Fruit fly (Drosophila melanogaster) whole organism, embryonic: Measurements from ENCODE around the gene Dr.

Experiments used
- Abd-B ChIP-seq: fragments of 200-800 bp; sonication (Bioruptor generic); optimal IDR thresholded peaks from 2 replicates; lab custom pipeline; 2018; ENCODE audit warnings: missing biosample characterization, mild to moderate bottlenecking, missing genetic modification characterization, moderate library complexity
- Ada2b ChIP-seq: fragments of 200-800 bp; sonication (Bioruptor generic); IDR thresholded peaks from 2 replicates; pipeline ENCODE4 v1.3.6; 2022; ENCODE audit warnings: missing biosample characterization, missing genetic modification characterization
- CG10366 ChIP-seq: fragments of 200-800 bp; sonication (Bioruptor generic); IDR thresholded peaks from 2 replicates; pipeline ENCODE4 v1.3.6; 2022; ENCODE audit warnings: missing biosample characterization, missing genetic modification characterization
- CG11085 ChIP-seq: fragments of 200-800 bp; sonication (Bioruptor generic); IDR thresholded peaks from 2 replicates; pipeline ENCODE4 v1.3.6; 2022; ENCODE audit warnings: missing biosample characterization, missing genetic modification characterization
- CG11093 ChIP-seq: fragments of 200-800 bp; sonication (Bioruptor generic); IDR thresholded peaks from 3 replicates; pipeline ENCODE4 v1.3.6; 2022; ENCODE audit warnings: missing biosample characterization, missing genetic modification characterization
- CG11398 ChIP-seq: fragments of 200-800 bp; sonication (Bioruptor generic); optimal IDR thresholded peaks from 2 replicates; lab custom pipeline; 2016; ENCODE audit warnings: missing biosample characterization, missing genetic modification characterization
- CG11695 ChIP-seq: fragments of 200-800 bp; sonication (Bioruptor generic); IDR thresholded peaks from 3 replicates; pipeline ENCODE4 v1.3.6; 2022; ENCODE audit warnings: missing biosample characterization, missing genetic modification characterization
- CG12155 ChIP-seq: fragments of 200-800 bp; sonication (Bioruptor generic); optimal IDR thresholded peaks from 3 replicates; lab custom pipeline; 2016; ENCODE audit warnings: missing biosample characterization, missing genetic modification characterization
- CG12299 ChIP-seq: fragments of 200-800 bp; sonication (Bioruptor generic); optimal IDR thresholded peaks from 2 replicates; lab custom pipeline; 2018; ENCODE audit warnings: missing biosample characterization, mild to moderate bottlenecking, missing genetic modification characterization
- CG1233 ChIP-seq: fragments of 200-800 bp; sonication (Bioruptor generic); optimal IDR thresholded peaks from 4 replicates; lab custom pipeline; 2018; ENCODE audit warnings: missing biosample characterization, mild to moderate bottlenecking, missing genetic modification characterization
- CG16813 ChIP-seq: fragments of 200-800 bp; sonication (Bioruptor generic); IDR thresholded peaks from 3 replicates; pipeline ENCODE4 v1.3.6; 2022; ENCODE audit warnings: missing biosample characterization, missing genetic modification characterization; ENCODE audit not compliant: partially characterized antibody
- CG17912 ChIP-seq: fragments of 200-800 bp; sonication (Bioruptor generic); optimal IDR thresholded peaks from 2 replicates; lab custom pipeline; 2018; ENCODE audit warnings: missing biosample characterization, mild to moderate bottlenecking, missing genetic modification characterization
- CG2678 ChIP-seq: fragments of 200-800 bp; sonication (Bioruptor generic); optimal IDR thresholded peaks from 3 replicates; lab custom pipeline; 2019; ENCODE audit warnings: missing biosample characterization, mild to moderate bottlenecking, missing genetic modification characterization, moderate library complexity
- CG2889 ChIP-seq: fragments of 200-800 bp; sonication (Bioruptor generic); IDR thresholded peaks from 3 replicates; pipeline ENCODE4 v1.3.6; 2022; ENCODE audit warnings: missing biosample characterization, missing genetic modification characterization
- CG30431 ChIP-seq: fragments of 200-800 bp; sonication (Bioruptor generic); optimal IDR thresholded peaks from 2 replicates; lab custom pipeline; 2017; ENCODE audit warnings: missing biosample characterization, missing genetic modification characterization
- CG3995 ChIP-seq: fragments of 200-800 bp; sonication (Bioruptor generic); optimal IDR thresholded peaks from 3 replicates; lab custom pipeline; 2016; ENCODE audit warnings: missing biosample characterization, missing genetic modification characterization
- CG4854 ChIP-seq: fragments of 200-800 bp; sonication (Bioruptor generic); optimal IDR thresholded peaks from 2 replicates; lab custom pipeline; 2016; ENCODE audit warnings: missing biosample characterization, missing genetic modification characterization, inconsistent platforms
- CG6765 ChIP-seq: fragments of 200-800 bp; sonication (Bioruptor generic); optimal IDR thresholded peaks from 3 replicates; lab custom pipeline; 2017; ENCODE audit warnings: missing biosample characterization, mild to moderate bottlenecking, missing genetic modification characterization
- CG7987 ChIP-seq: fragments of 200-800 bp; sonication (Bioruptor generic); optimal IDR thresholded peaks from 2 replicates; lab custom pipeline; 2018; ENCODE audit warnings: missing biosample characterization, mild to moderate bottlenecking, missing genetic modification characterization, moderate library complexity
- CG8388 ChIP-seq: fragments of 200-800 bp; sonication (Bioruptor generic); optimal IDR thresholded peaks from 2 replicates; lab custom pipeline; 2019; ENCODE audit warnings: missing biosample characterization, mild to moderate bottlenecking, missing genetic modification characterization, moderate library complexity
- CG8944 ChIP-seq: fragments of 200-800 bp; sonication (Bioruptor generic); optimal IDR thresholded peaks from 3 replicates; lab custom pipeline; 2016; ENCODE audit warnings: missing biosample characterization, missing genetic modification characterization
- CG9797 ChIP-seq: fragments of 200-800 bp; sonication (Bioruptor generic); optimal IDR thresholded peaks from 3 replicates; lab custom pipeline; 2018; ENCODE audit warnings: missing biosample characterization, mild to moderate bottlenecking, missing genetic modification characterization
- CG9817 ChIP-seq: fragments of 200-800 bp; sonication (Bioruptor generic); optimal IDR thresholded peaks from 2 replicates; lab custom pipeline; 2018; ENCODE audit warnings: missing biosample characterization, mild to moderate bottlenecking, missing genetic modification characterization, moderate library complexity
- CrebB ChIP-seq: fragments of 200-800 bp; sonication (Bioruptor generic); optimal IDR thresholded peaks from 3 replicates; lab custom pipeline; 2018; ENCODE audit warnings: missing biosample characterization, mild to moderate bottlenecking, missing genetic modification characterization
- Deaf1 ChIP-seq: fragments of 200-800 bp; optimal IDR thresholded peaks from 3 replicates; lab custom pipeline; 2019; ENCODE audit warnings: missing biosample characterization, mild to moderate bottlenecking, missing genetic modification characterization, moderate library complexity
- GATAe ChIP-seq: fragments of 200-800 bp; sonication (Bioruptor generic); conservative IDR thresholded peaks from 2 replicates; pipeline ENCODE4 v1.3.6; 2022; ENCODE audit warnings: missing biosample characterization, missing genetic modification characterization
- Gsc ChIP-seq: fragments of 200-800 bp; sonication (Bioruptor generic); IDR thresholded peaks from 2 replicates; pipeline ENCODE4 v1.3.6; 2022; ENCODE audit warnings: missing biosample characterization, missing genetic modification characterization
- H15 ChIP-seq: fragments of 200-800 bp; sonication (Bioruptor generic); IDR thresholded peaks from 3 replicates; pipeline ENCODE4 v1.3.6; 2022; ENCODE audit warnings: missing biosample characterization, missing genetic modification characterization
- Hey ChIP-seq: fragments of 200-800 bp; sonication (Bioruptor generic); optimal IDR thresholded peaks from 3 replicates; lab custom pipeline; 2018; ENCODE audit warnings: missing biosample characterization, mild to moderate bottlenecking, missing genetic modification characterization
- MTF-1 ChIP-seq: fragments of 200-800 bp; sonication (Bioruptor generic); optimal IDR thresholded peaks from 2 replicates; lab custom pipeline; 2018; ENCODE audit warnings: missing biosample characterization, mild to moderate bottlenecking, missing genetic modification characterization, borderline replicate concordance
- Meics ChIP-seq: fragments of 200-800 bp; sonication (Bioruptor generic); optimal IDR thresholded peaks from 2 replicates; lab custom pipeline; 2017; ENCODE audit warnings: missing biosample characterization, mild to moderate bottlenecking, missing genetic modification characterization
- NC2α ChIP-seq: fragments of 200-800 bp; sonication (Bioruptor generic); optimal IDR thresholded peaks from 2 replicates; lab custom pipeline; 2016; ENCODE audit warnings: missing biosample characterization, missing genetic modification characterization
- Ptx1 ChIP-seq: fragments of 200-800 bp; sonication (Bioruptor generic); IDR thresholded peaks from 2 replicates; pipeline ENCODE4 v1.3.6; 2022; ENCODE audit warnings: missing biosample characterization, missing genetic modification characterization
- YL-1 ChIP-seq: fragments of 200-800 bp; sonication (Bioruptor generic); optimal IDR thresholded peaks from 3 replicates; lab custom pipeline; 2017; ENCODE audit warnings: missing biosample characterization, mild to moderate bottlenecking, missing genetic modification characterization
- amos ChIP-seq: fragments of 200-800 bp; sonication (Bioruptor generic); IDR thresholded peaks from 2 replicates; pipeline ENCODE4 v1.3.6; 2022; ENCODE audit warnings: missing biosample characterization, missing genetic modification characterization; ENCODE audit not compliant: partially characterized antibody
- esg ChIP-seq: fragments of 200-800 bp; sonication (Bioruptor generic); conservative IDR thresholded peaks from 2 replicates; pipeline ENCODE4 v1.3.6; 2022; ENCODE audit warnings: missing biosample characterization, missing genetic modification characterization
- grau ChIP-seq: fragments of 200-800 bp; optimal IDR thresholded peaks from 3 replicates; lab custom pipeline; 2019; ENCODE audit warnings: missing biosample characterization, mild to moderate bottlenecking, missing genetic modification characterization, moderate library complexity
- gt ChIP-seq: fragments of 200-800 bp; sonication (Bioruptor generic); IDR thresholded peaks from 2 replicates; pipeline ENCODE4 v1.3.6; 2022; ENCODE audit warnings: missing biosample characterization, missing genetic modification characterization
- ham ChIP-seq: fragments of 200-800 bp; sonication (Bioruptor generic); IDR thresholded peaks from 2 replicates; pipeline ENCODE4 v1.3.6; 2022; ENCODE audit warnings: missing biosample characterization, missing genetic modification characterization
- hb ChIP-seq: fragments of 200-800 bp; sonication (Bioruptor generic); IDR thresholded peaks from 3 replicates; pipeline ENCODE4 v1.3.6; 2022; ENCODE audit warnings: missing biosample characterization, missing genetic modification characterization; ENCODE audit not compliant: partially characterized antibody
- hth ChIP-seq: fragments of >200 bp; optimal IDR thresholded peaks from 2 replicates; lab custom pipeline; 2017; ENCODE audit warnings: inconsistent platforms
- oc ChIP-seq: fragments of 200-800 bp; sonication (Bioruptor generic); optimal IDR thresholded peaks from 2 replicates; lab custom pipeline; 2018; ENCODE audit warnings: missing biosample characterization, mild to moderate bottlenecking, missing genetic modification characterization, moderate library complexity
- phol ChIP-seq: fragments of 200-800 bp; sonication (Bioruptor generic); optimal IDR thresholded peaks from 3 replicates; lab custom pipeline; 2018; ENCODE audit warnings: missing biosample characterization, mild to moderate bottlenecking, missing genetic modification characterization, moderate library complexity
- rib ChIP-seq: fragments of 200-800 bp; sonication (Bioruptor generic); IDR thresholded peaks from 2 replicates; pipeline ENCODE4 v1.3.6; 2022; ENCODE audit warnings: missing biosample characterization, missing genetic modification characterization
- slbo ChIP-seq: fragments of 200-800 bp; sonication (Bioruptor generic); IDR thresholded peaks from 2 replicates; pipeline ENCODE4 v1.3.6; 2022; ENCODE audit warnings: missing biosample characterization, missing genetic modification characterization
- slp2 ChIP-seq: fragments of 200-800 bp; sonication (Bioruptor generic); optimal IDR thresholded peaks from 2 replicates; lab custom pipeline; 2016; ENCODE audit warnings: missing biosample characterization, missing genetic modification characterization
- sob ChIP-seq: fragments of 200-800 bp; sonication (Bioruptor generic); IDR thresholded peaks from 2 replicates; pipeline ENCODE4 v1.3.6; 2022; ENCODE audit warnings: missing biosample characterization, missing genetic modification characterization
- stc ChIP-seq: fragments of 200-800 bp; sonication (Bioruptor generic); IDR thresholded peaks from 2 replicates; pipeline ENCODE4 v1.3.6; 2022; ENCODE audit warnings: missing biosample characterization, missing genetic modification characterization
- tx ChIP-seq: fragments of 200-800 bp; sonication (Bioruptor generic); optimal IDR thresholded peaks from 2 replicates; lab custom pipeline; 2016; ENCODE audit warnings: missing biosample characterization, missing genetic modification characterization
- zfh2 ChIP-seq: fragments of 200-800 bp; sonication (Bioruptor generic); optimal IDR thresholded peaks from 2 replicates; lab custom pipeline; 2016; ENCODE audit warnings: missing biosample characterization, missing genetic modification characterization

Dr gene

DNA sequence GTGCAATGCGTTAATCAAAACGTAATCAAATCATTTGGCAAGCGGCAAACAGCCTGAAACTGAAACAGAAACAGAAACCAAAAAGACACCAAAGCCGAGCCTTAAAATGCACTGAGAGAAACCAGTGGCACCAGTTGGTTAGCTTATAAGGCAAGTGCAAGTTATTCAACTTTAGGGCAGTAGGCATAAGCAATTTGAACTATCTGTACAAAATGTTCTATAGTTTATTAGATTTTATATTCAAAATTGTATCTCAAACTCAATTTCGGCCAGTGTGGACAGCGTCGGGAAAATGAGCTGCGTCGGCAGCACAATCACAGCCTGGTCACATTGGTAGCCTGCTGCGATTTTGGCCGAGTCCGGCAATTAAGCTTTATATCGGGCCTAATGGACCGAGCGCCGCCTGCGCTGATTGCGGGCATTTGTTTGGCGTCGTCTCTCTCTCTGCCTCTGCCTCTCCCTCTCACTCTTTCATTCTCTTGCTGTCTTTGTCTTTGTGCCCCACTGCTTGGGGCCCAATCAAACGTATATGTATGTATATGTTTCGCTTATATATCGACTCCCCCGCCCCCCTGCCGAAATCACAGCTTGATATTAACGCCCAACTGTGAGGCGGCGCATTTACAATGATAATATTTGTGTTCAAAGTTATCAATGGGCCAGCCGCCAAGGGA is 10.9 kb downstream of the Dr start (continued):
- TF ChIP-seq slp2 (GFP tag; lab: Kevin White, UChicago) (peak; percentile 31), grau (peak; percentile 59), hb (GFP tag; lab: Robert Waterston, UW) (no peak), CG9797 (GFP tag; lab: Kevin White, UChicago) (no peak), CG11093 (GFP tag; lab: Robert Waterston, UW) (peak; percentile 60; the same call in 1 of the 3 replicates), ham (GFP tag; lab: Robert Waterston, UW) (no peak), Ptx1 (GFP tag; lab: Robert Waterston, UW) (peak; percentile 61), CG11695 (GFP tag; lab: Robert Waterston, UW) (no peak), CG10366 (GFP tag; lab: Robert Waterston, UW) (peak; percentile 78), Deaf1 (tag; lab: Kevin White, UChicago) (no peak), oc (no peak), CG12155 (peak; percentile 38), CG6765 (GFP tag; lab: Kevin White, UChicago) (no peak), CG4854 (GFP tag; lab: Kevin White, UChicago) (peak; percentile 29), stc (GFP tag; lab: Robert Waterston, UW) (peak; percentile 19; the same call in 1 of the 2 replicates), CG7987 (no peak), hth (lab: Kevin White, UChicago) (no peak), CG17912 (GFP tag; lab: Kevin White, UChicago) (no peak), CG9817 (tag; lab: Kevin White, UChicago) (peak; percentile 40), gt (GFP tag; lab: Robert Waterston, UW) (peak; percentile 54; the same call in 1 of the 2 replicates), CrebB (tag; lab: Kevin White, UChicago) (no peak), CG11085 (no peak), CG16813 (GFP tag; lab: Robert Waterston, UW) (no peak), Hey (tag; lab: Kevin White, UChicago) (no peak), CG11398 (GFP tag; lab: Kevin White, UChicago) (no peak), Gsc (GFP tag; lab: Robert Waterston, UW) (peak; percentile 51), H15 (peak; percentile 67; the same call in 2 of the 3 replicates), phol (tag; lab: Kevin White, UChicago) (peak; percentile 77), CG2678 (tag; lab: Kevin White, UChicago) (peak; percentile 69), amos (GFP tag; lab: Robert Waterston, UW) (no peak), CG3995 (no peak), slbo (GFP tag; lab: Robert Waterston, UW) (peak; percentile 68), CG12299 (tag; lab: Kevin White, UChicago) (no peak), YL-1 (no peak), CG8944 (GFP tag; lab: Kevin White, UChicago) (peak; percentile 44), CG2889 (GFP tag; lab: Robert Waterston, UW) (peak; percentile 53; the same call in 2 of the 3 replicates), Ada2b (GFP tag; lab: Robert Waterston, UW) (peak; percentile 34; the same call in 1 of the 2 replicates), esg (GFP tag; lab: Robert Waterston, UW) (peak; percentile 73), CG1233 (GFP tag; lab: Kevin White, UChicago) (peak; percentile 67), tx (no peak), MTF-1 (GFP tag; lab: Kevin White, UChicago) (peak; percentile 38), Abd-B (peak; percentile 52), zfh2 (GFP tag; lab: Kevin White, UChicago) (no peak), Meics (peak; percentile 37), sob (peak; percentile 48; the same call in 1 of the 2 replicates), NC2α (no peak), GATAe (GFP tag; lab: Robert Waterston, UW) (no peak), CG30431 (GFP tag; lab: Kevin White, UChicago) (peak; percentile 70), rib (GFP tag; lab: Robert Waterston, UW) (no peak), CG8388 (GFP tag; lab: Kevin White, UChicago) (peak; percentile 63)
